Worm (Caenorhabditis elegans): ENCODE measurements around the gene sqt-2.

The sqt-2 gene

ce11 chrII:18787-19186 lies 4.3 kb upstream of the sqt-2 start:
- TF ChIP-seq ZK185.1 (tag; optimal IDR thresholded peaks at IDR 0.05; ENCODE audit: poor library complexity, severe bottlenecking) (peak; percentile 28), dpl-1 (GFP tag; optimal IDR thresholded peaks at IDR 0.05) (no peak), nhr-90 (tag; optimal IDR thresholded peaks at IDR 0.05) (peak; percentile 14), aptf-2 (GFP tag; conservative IDR thresholded peaks at IDR 0.05) (no peak), ztf-3 (GFP tag; optimal IDR thresholded peaks at IDR 0.05) (peak; percentile 16), nhr-27 (tag; optimal IDR thresholded peaks at IDR 0.05) (no peak), chd-7 (tag; optimal IDR thresholded peaks at IDR 0.05) (peak; percentile 12), cebp-1 (GFP tag; IDR thresholded peaks at IDR 0.05) (peak; percentile 55; the same call in 1 of the 2 replicates), cebp-1 (tag; optimal IDR thresholded peaks at IDR 0.05) (no peak), let-607 (tag; optimal IDR thresholded peaks at IDR 0.05) (peak; percentile 89 to 93), repo-1 (tag; optimal IDR thresholded peaks at IDR 0.05) (peak; percentile 44), nhr-120 (GFP tag; IDR thresholded peaks at IDR 0.05) (no peak), lag-1 (GFP tag; IDR thresholded peaks at IDR 0.05) (no peak), K12H6.12 (tag; optimal IDR thresholded peaks at IDR 0.05) (peak; percentile 73), lin-26 (GFP tag; IDR thresholded peaks at IDR 0.05) (peak; percentile 65; the same call in 1 of the 2 replicates), dpff-1 (tag; optimal IDR thresholded peaks at IDR 0.05) (no peak), ceh-91 (GFP tag; IDR thresholded peaks at IDR 0.05) (no peak), nfyb-1 (GFP tag; IDR thresholded peaks at IDR 0.05) (peak; percentile 44), F22D6.2 (tag; optimal IDR thresholded peaks at IDR 0.05) (no peak), somi-1 (GFP tag; optimal IDR thresholded peaks at IDR 0.05) (peak; percentile 17), ceh-27 (GFP tag; optimal IDR thresholded peaks at IDR 0.05) (peak; percentile 83), mcd-1 (GFP tag; IDR thresholded peaks at IDR 0.05) (peak; percentile 67), lin-35 (GFP tag; optimal IDR thresholded peaks at IDR 0.05) (peak in 1 of 3 experiments; percentile 41), ztf-26 (tag; optimal IDR thresholded peaks at IDR 0.05) (peak; percentile 50), akir-1 (GFP tag; optimal IDR thresholded peaks at IDR 0.05) (no peak), lir-1 (GFP tag; conservative IDR thresholded peaks at IDR 0.05) (0 out of 2 replicates have a peak, but pooled peaks have one; percentile 21), snpc-4 (GFP tag; optimal IDR thresholded peaks at IDR 0.05) (no peak), snpc-4 (tag; optimal IDR thresholded peaks at IDR 0.05) (peak in 1 of 4 experiments; percentile 40), dox-1 (GFP tag; IDR thresholded peaks at IDR 0.05) (peak; percentile 79), ceh-58 (GFP tag; IDR thresholded peaks at IDR 0.05) (no peak), let-526 (GFP tag; IDR thresholded peaks at IDR 0.05) (peak; percentile 58; the same call in 1 of the 2 replicates), rcor-1 (GFP tag; IDR thresholded peaks at IDR 0.05) (0 out of 2 replicates have a peak, but pooled peaks have one; percentile 20), hmg-20 (GFP tag; IDR thresholded peaks at IDR 0.05) (no peak), madf-10 (tag; optimal IDR thresholded peaks at IDR 0.05) (peak; percentile 96), nhr-80 (tag; optimal IDR thresholded peaks at IDR 0.05) (peak; percentile 83), atf-7 (tag; optimal IDR thresholded peaks at IDR 0.05) (peak; percentile 71), him-1 (tag; optimal IDR thresholded peaks at IDR 0.05) (no peak), ztf-28 (GFP tag; IDR thresholded peaks at IDR 0.05) (no peak), K11D2.4 (GFP tag; IDR thresholded peaks at IDR 0.05) (peak; percentile 68; the same call in 1 of the 2 replicates), ztf-22 (GFP tag; optimal IDR thresholded peaks at IDR 0.05) (no peak), attf-5 (GFP tag; optimal IDR thresholded peaks at IDR 0.05) (peak; percentile 93), C06A6.2 (GFP tag; conservative IDR thresholded peaks at IDR 0.05) (0 out of 2 replicates have a peak, but pooled peaks have one; percentile 36), ekl-4 (GFP tag; IDR thresholded peaks at IDR 0.05) (peak; percentile 35; the same call in 1 of the 2 replicates), B0336.3 (GFP tag; IDR thresholded peaks at IDR 0.05) (peak; percentile 55; the same call in 1 of the 2 replicates), mes-4 (tag; optimal IDR thresholded peaks at IDR 0.05) (no peak), hmg-1.2 (GFP tag; IDR thresholded peaks at IDR 0.05) (peak; percentile 96), nfya-1 (tag; optimal IDR thresholded peaks at IDR 0.05; ENCODE audit: borderline replicate concordance, insufficient read depth) (no peak), F33H1.4 (GFP tag; IDR thresholded peaks at IDR 0.05) (no peak)

Data from whole organism, young adult.